Worm (Caenorhabditis elegans) whole organism, L3 larva: ENCODE results near the gene C28H8.5.

Experiments
- ceh-28 ChIP-seq: fragments of 150-350 bp; optimal IDR thresholded peaks from 2 replicates; lab custom pipeline; 2014; ENCODE audit warnings: missing biosample characterization, missing genetic modification reagents, missing genetic modification characterization
- egl-27 ChIP-seq: sonication (generic microtip); optimal IDR thresholded peaks from 4 replicates; lab custom pipeline; 2017; ENCODE audit warnings: missing biosample characterization, missing genetic modification reagents, missing genetic modification characterization
- fkh-10 ChIP-seq: sonication (generic microtip); optimal IDR thresholded peaks from 2 replicates; lab custom pipeline; 2017; ENCODE audit warnings: missing biosample characterization, missing genetic modification reagents, missing genetic modification characterization
- fos-1 ChIP-seq: fragments of 150-350 bp; optimal IDR thresholded peaks from 2 replicates; lab custom pipeline; 2014; ENCODE audit warnings: missing biosample characterization, missing genetic modification characterization
- lin-15B ChIP-seq: fragments of 150-350 bp; optimal IDR thresholded peaks from 2 replicates; lab custom pipeline; 2014; ENCODE audit warnings: missing biosample characterization, missing genetic modification characterization
- lsy-12 ChIP-seq: sonication (generic microtip); optimal IDR thresholded peaks from 2 replicates; lab custom pipeline; 2016; ENCODE audit warnings: mild to moderate bottlenecking, missing genetic modification characterization, missing compliant biosample characterization
- nhr-11 ChIP-seq: fragments of 150-350 bp; optimal IDR thresholded peaks from 2 replicates; lab custom pipeline; 2014; ENCODE audit warnings: missing biosample characterization, missing genetic modification characterization
- nhr-12 ChIP-seq: fragments of 150-350 bp; optimal IDR thresholded peaks from 2 replicates; lab custom pipeline; 2014; ENCODE audit warnings: missing biosample characterization, missing genetic modification characterization
- nhr-237 ChIP-seq: fragments of 150-350 bp; optimal IDR thresholded peaks from 2 replicates; lab custom pipeline; 2014; ENCODE audit warnings: missing biosample characterization, missing genetic modification characterization
- nhr-28 ChIP-seq: fragments of 150-350 bp; optimal IDR thresholded peaks from 2 replicates; lab custom pipeline; 2014; ENCODE audit warnings: missing biosample characterization, missing genetic modification characterization
- nhr-77 ChIP-seq: fragments of 150-350 bp; optimal IDR thresholded peaks from 2 replicates; lab custom pipeline; 2014; ENCODE audit warnings: missing biosample characterization, missing genetic modification characterization
- pqm-1 ChIP-seq: fragments of 150-350 bp; optimal IDR thresholded peaks from 2 replicates; lab custom pipeline; 2017; ENCODE audit warnings: missing biosample characterization, missing genetic modification characterization, inconsistent platforms
- ztf-4 ChIP-seq: fragments of 150-350 bp; optimal IDR thresholded peaks from 2 replicates; lab custom pipeline; 2014; ENCODE audit warnings: missing biosample characterization, missing genetic modification characterization

DNA sequence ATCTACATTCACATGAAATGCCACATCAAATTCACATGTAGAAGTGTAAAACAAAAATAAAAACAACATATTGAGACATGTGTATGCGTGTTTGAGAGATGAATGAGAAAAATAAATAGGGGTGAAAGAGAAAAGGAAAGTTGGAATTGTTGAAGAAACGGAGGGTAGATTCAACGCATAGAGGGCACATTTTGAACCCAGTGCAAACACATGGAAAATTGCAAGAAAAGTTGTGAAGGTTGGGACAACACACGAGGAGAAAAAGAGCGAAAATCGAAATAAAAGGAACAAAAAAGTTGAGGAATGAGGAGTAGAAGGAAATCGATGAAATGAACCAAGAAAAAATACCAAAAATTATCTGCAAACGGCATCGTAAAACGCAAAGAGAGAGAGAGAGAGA, 44.5 kb upstream of the C28H8.5 start:
- no peak for TF ChIP-seq nhr-237
- no peak for TF ChIP-seq ztf-4 (tag; lab: Kevin White, UChicago)
- TF ChIP-seq lsy-12 (tag; lab: Kevin White, UChicago): no peak
- no peak for TF ChIP-seq egl-27 (tag; lab: Kevin White, UChicago)
- no peak for TF ChIP-seq nhr-11
- TF ChIP-seq fkh-10 (GFP tag; lab: Kevin White, UChicago): no peak
- no peak for TF ChIP-seq nhr-12 (tag; lab: Kevin White, UChicago)
- TF ChIP-seq ceh-28 (tag; lab: Kevin White, UChicago): no peak
- no peak for TF ChIP-seq lin-15B (tag; lab: Kevin White, UChicago)
- TF ChIP-seq nhr-77 (tag; lab: Kevin White, UChicago): no peak
- no peak for TF ChIP-seq pqm-1 (tag; lab: Kevin White, UChicago)
- no peak for TF ChIP-seq nhr-28 (tag; lab: Kevin White, UChicago)
- no peak for TF ChIP-seq fos-1
